Worm (Caenorhabditis elegans) whole organism, early embryonic: Measurements from ENCODE around the gene C08E3.1.

Experiments used
- ama-1 ChIP-seq: fragments of 150-350 bp; optimal IDR thresholded peaks from 2 replicates; lab custom pipeline; 2014
- flt-1 ChIP-seq: fragments of 200-800 bp; sonication (Bioruptor generic); IDR thresholded peaks from 2 replicates; pipeline ENCODE4 v1.3.6; 2022; ENCODE audit warnings: missing genetic modification characterization, missing compliant biosample characterization
- scrt-1 ChIP-seq: fragments of 200-800 bp; sonication (Bioruptor generic); IDR thresholded peaks from 2 replicates; pipeline ENCODE4 v1.3.6; 2022; ENCODE audit warnings: missing genetic modification characterization, missing compliant biosample characterization
- tbx-11 ChIP-seq: fragments of 200-800 bp; sonication (Bioruptor generic); IDR thresholded peaks from 2 replicates; pipeline ENCODE4 v1.3.6; 2022; ENCODE audit warnings: missing genetic modification characterization, missing compliant biosample characterization

- TF ChIP-seq ama-1 (lab: Kevin White, UChicago) (no peak), tbx-11 (GFP tag; lab: Robert Waterston, UW) (no peak), scrt-1 (GFP tag; lab: Robert Waterston, UW) (no peak), flt-1 (GFP tag; lab: Robert Waterston, UW) (no peak)
Observed at ce11 chrII:1601507-1601906, 32.1 kb upstream of the C08E3.1 start, which contains the start of gene bath-47.
